Worm (Caenorhabditis elegans) whole organism, L4 larva: Measurements from ENCODE around the gene dnc-4.

Source experiments
- D1046.2 ChIP-seq: fragments of 200-800 bp; sonication (Bioruptor generic); IDR thresholded peaks from 2 replicates; pipeline ENCODE4 v1.3.6; 2022; ENCODE audit warnings: missing genetic modification characterization, missing compliant biosample characterization
- F44E2.7 ChIP-seq: fragments of 200-800 bp; sonication (Bioruptor generic); IDR thresholded peaks from 2 replicates; pipeline ENCODE4 v2.1.2; 2022; ENCODE audit warnings: missing genetic modification characterization, missing compliant biosample characterization
- fos-1 ChIP-seq: fragments of 150-350 bp; optimal IDR thresholded peaks from 2 replicates; lab custom pipeline; 2014; ENCODE audit warnings: missing biosample characterization, missing genetic modification characterization
- skn-1 ChIP-seq: fragments of 150-350 bp; optimal IDR thresholded peaks from 2 replicates; lab custom pipeline; 2014; ENCODE audit warnings: missing biosample characterization, missing genetic modification characterization
- zip-2 ChIP-seq: fragments of 150-350 bp; optimal IDR thresholded peaks from 2 replicates; lab custom pipeline; 2014; ENCODE audit warnings: missing biosample characterization, missing genetic modification characterization

ce11 chrIV:8052694-8053093 is 33.1 kb upstream of the dnc-4 start:
- TF ChIP-seq fos-1 (tag; lab: Kevin White, UChicago) (no peak), D1046.2 (no peak), F44E2.7 (GFP tag; lab: Robert Waterston, UW) (no peak), skn-1 (tag; lab: Kevin White, UChicago) (no peak), zip-2 (tag; lab: Kevin White, UChicago) (no peak)
